In the genomic region with DNA sequence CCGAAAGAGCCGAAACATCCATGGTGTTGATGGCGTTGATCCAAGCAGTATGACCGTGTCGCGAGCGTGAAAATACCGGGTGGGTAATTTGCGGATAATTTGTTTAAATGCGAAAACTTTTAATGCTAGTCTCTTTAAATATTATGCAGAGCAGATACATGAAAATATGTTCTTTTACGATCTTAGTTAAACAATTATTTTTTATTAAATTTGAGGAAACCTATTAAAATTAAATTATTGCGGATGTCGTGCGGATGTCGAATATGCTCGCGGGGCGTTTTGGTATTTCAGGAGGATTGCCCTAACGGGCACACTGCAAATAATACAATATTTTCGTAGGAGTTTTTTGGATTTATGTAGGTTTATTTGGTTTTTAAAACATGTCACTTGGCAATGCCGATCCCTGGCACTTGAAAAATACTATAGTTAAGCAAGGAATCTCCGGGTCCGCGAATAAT, we compare ENCODE assay signal across 2 fruit fly cellular contexts.
TF ChIP-seq lines count a peak whose summit lies in the region.

A gene (minus strand): TSS at position 51 of the 458 bp plus-strand sequence.
A gene (plus strand): TSS at position 281 of the 458 bp plus-strand sequence.
A gene (plus strand): TSS at position 281 of the 458 bp plus-strand sequence.

- no peak for TF ChIP-seq CTCF in whole organism, embryonic (GFP tag; optimal IDR thresholded peaks at IDR 0.05; lab: Kevin White, UChicago)

TF ChIP-seq in whole organism, adult, 20 proteins besides CTCF, POLR2A, EP300 and RAD21:
- TF ChIP-seq tj (GFP tag; optimal IDR thresholded peaks at IDR 0.05; lab: Kevin White, UChicago) (no peak), CG7101 (tag; optimal IDR thresholded peaks at IDR 0.05; lab: Kevin White, UChicago) (no peak), cic (GFP tag; optimal IDR thresholded peaks at IDR 0.05; lab: Kevin White, UChicago) (no peak), CG11617 (GFP tag; optimal IDR thresholded peaks at IDR 0.05; lab: Kevin White, UChicago) (peak; percentile 2)

TF ChIP-seq in whole organism, embryonic, 481 proteins besides CTCF, POLR2A, EP300 and RAD21:
- TF ChIP-seq CHES-1-like (GFP tag; optimal IDR thresholded peaks at IDR 0.05; lab: Kevin White, UChicago) (no peak), CoRest (tag; optimal IDR thresholded peaks at IDR 0.05; lab: Kevin White, UChicago) (peak; percentile 2), CG9797 (GFP tag; optimal IDR thresholded peaks at IDR 0.05; lab: Kevin White, UChicago) (peak; percentile 70), CG6254 (GFP tag; optimal IDR thresholded peaks at IDR 0.05; lab: Kevin White, UChicago) (no peak), zen2 (GFP tag; IDR thresholded peaks at IDR 0.05; lab: Robert Waterston, UW; ENCODE audit: partially characterized antibody) (no peak), MBD-R2 (GFP tag; IDR thresholded peaks at IDR 0.05; lab: Robert Waterston, UW) (peak; percentile 83), CG1602 (GFP tag; optimal IDR thresholded peaks at IDR 0.05; lab: Kevin White, UChicago) (no peak), CG11398 (GFP tag; optimal IDR thresholded peaks at IDR 0.05; lab: Kevin White, UChicago) (no peak), CG8281 (tag; optimal IDR thresholded peaks at IDR 0.05; lab: Kevin White, UChicago) (no peak), pzg (GFP tag; optimal IDR thresholded peaks at IDR 0.05; lab: Kevin White, UChicago) (peak; percentile 33), CG2116 (GFP tag; optimal IDR thresholded peaks at IDR 0.05; lab: Kevin White, UChicago) (peak; percentile 3), CG12219 (GFP tag; optimal IDR thresholded peaks at IDR 0.05; lab: Kevin White, UChicago) (no peak), btn (GFP tag; optimal IDR thresholded peaks at IDR 0.05; lab: Kevin White, UChicago) (no peak), corto (GFP tag; optimal IDR thresholded peaks at IDR 0.05; lab: Kevin White, UChicago) (no peak), gfzf (GFP tag; optimal IDR thresholded peaks at IDR 0.05; lab: Kevin White, UChicago) (peak; percentile 82), nmo (GFP tag; optimal IDR thresholded peaks at IDR 0.05; lab: Kevin White, UChicago) (peak; percentile 8), Dp (GFP tag; optimal IDR thresholded peaks at IDR 0.05; lab: Kevin White, UChicago) (no peak), crp (GFP tag; optimal IDR thresholded peaks at IDR 0.05; lab: Kevin White, UChicago) (peak in 1 of 2 experiments; percentile 14), CG13775 (GFP tag; optimal IDR thresholded peaks at IDR 0.05; lab: Kevin White, UChicago) (peak; percentile 100), MESR4 (GFP tag; optimal IDR thresholded peaks at IDR 0.05; lab: Kevin White, UChicago) (peak; percentile 28), Dref (GFP tag; IDR thresholded peaks at IDR 0.05; lab: Robert Waterston, UW) (peak; percentile 40), Dip2 (GFP tag; IDR thresholded peaks at IDR 0.05; lab: Robert Waterston, UW) (no peak), row (GFP tag; IDR thresholded peaks at IDR 0.05; lab: Robert Waterston, UW) (peak; percentile 92), BEAF-32 (GFP tag; optimal IDR thresholded peaks at IDR 0.05; lab: Kevin White, UChicago) (peak; percentile 22), BtbVII (GFP tag; optimal IDR thresholded peaks at IDR 0.05; lab: Kevin White, UChicago) (no peak), CG13287 (GFP tag; IDR thresholded peaks at IDR 0.05; lab: Robert Waterston, UW; ENCODE audit: partially characterized antibody) (peak; percentile 57; the same call in 1 of the 2 replicates), YL-1 (GFP tag; optimal IDR thresholded peaks at IDR 0.05; lab: Kevin White, UChicago) (peak; percentile 69), B-H2 (GFP tag; optimal IDR thresholded peaks at IDR 0.05; lab: Kevin White, UChicago) (no peak), sqz (GFP tag; optimal IDR thresholded peaks at IDR 0.05; lab: Kevin White, UChicago) (no peak), CG30020 (tag; optimal IDR thresholded peaks at IDR 0.05; lab: Kevin White, UChicago) (peak; percentile 49), knrl (GFP tag; IDR thresholded peaks at IDR 0.05; lab: Robert Waterston, UW; ENCODE audit: partially characterized antibody) (peak; percentile 24; the same call in 1 of the 3 replicates), CG11247 (GFP tag; IDR thresholded peaks at IDR 0.05; lab: Robert Waterston, UW) (no peak), CG4617 (GFP tag; optimal IDR thresholded peaks at IDR 0.05; lab: Kevin White, UChicago; ENCODE audit: borderline replicate concordance) (peak; percentile 48), Sin3A (optimal IDR thresholded peaks at IDR 0.05; lab: Kevin White, UChicago) (peak; percentile 74)
TF ChIP-seq in whole organism, embryonic: peak in this region for 19.
